Fruit fly (Drosophila melanogaster): ENCODE results near the gene Fdx1.

dm6 chr3L:9372278-9372975 is 1.4 kb upstream of the Fdx1 start, which contains the start of the genes Hsp67Bc, CG4456 and Hsp22:
- TF ChIP-seq pdm3 (GFP tag; optimal IDR thresholded peaks at IDR 0.05) (no peak), CG6854 (GFP tag; optimal IDR thresholded peaks at IDR 0.05) (peak; percentile 18), CG8319 (GFP tag; optimal IDR thresholded peaks at IDR 0.05) (no peak), CG3919 (GFP tag; optimal IDR thresholded peaks at IDR 0.05) (no peak), salr (GFP tag; optimal IDR thresholded peaks at IDR 0.05) (no peak), Blimp-1 (GFP tag; optimal IDR thresholded peaks at IDR 0.05) (no peak), OdsH (GFP tag; optimal IDR thresholded peaks at IDR 0.05) (no peak), CG6808 (GFP tag; optimal IDR thresholded peaks at IDR 0.05) (no peak), CG9139 (GFP tag; optimal IDR thresholded peaks at IDR 0.05) (no peak), Lpt (GFP tag; optimal IDR thresholded peaks at IDR 0.05) (no peak), svp (GFP tag) (peak; percentile 66), Sox102F (GFP tag; optimal IDR thresholded peaks at IDR 0.05) (no peak), lz (GFP tag; optimal IDR thresholded peaks at IDR 0.05) (no peak), CG6163 (GFP tag; IDR thresholded peaks at IDR 0.05) (no peak; the same call in 2 of the 3 replicates)

Data from whole organism, prepupa.